Worm (Caenorhabditis elegans): ENCODE results near the gene C23G10.7.

DNA sequence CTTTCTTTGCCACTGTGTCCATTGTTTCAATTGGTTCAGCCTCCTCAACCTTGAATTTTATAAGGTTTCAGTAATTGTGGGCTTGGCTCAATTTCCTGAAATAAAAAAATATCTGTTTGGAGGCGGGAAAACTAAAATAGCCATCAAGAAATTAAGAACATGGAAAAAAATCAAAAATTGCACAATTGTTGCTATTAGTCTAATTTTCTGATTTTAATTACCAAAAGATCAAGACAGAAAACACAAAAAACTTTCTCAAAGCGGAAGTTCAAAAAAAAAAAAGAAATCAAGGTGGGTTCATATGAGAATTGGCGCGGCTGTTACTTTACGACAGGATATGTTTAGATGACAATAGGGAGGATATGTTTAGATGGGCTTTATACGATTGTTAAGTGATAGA, 32.7 kb upstream of the C23G10.7 start, which contains the start of gene esyt-2:
- TF ChIP-seq zim-3 (tag; optimal IDR thresholded peaks at IDR 0.05): no peak
- TF ChIP-seq ama-1 (optimal IDR thresholded peaks at IDR 0.05): no peak
- TF ChIP-seq ama-1 (GFP tag; optimal IDR thresholded peaks at IDR 0.05): no peak
- no peak for TF ChIP-seq ztf-26 (tag; optimal IDR thresholded peaks at IDR 0.05)
- TF ChIP-seq F55B11.4 (tag; optimal IDR thresholded peaks at IDR 0.05; ENCODE audit: borderline replicate concordance, insufficient read depth): no peak
- TF ChIP-seq Y53G8AR.9 (GFP tag; conservative IDR thresholded peaks at IDR 0.05): no peak
- TF ChIP-seq chd-7 (tag; optimal IDR thresholded peaks at IDR 0.05): no peak

Measured in whole organism, young adult.